Worm (Caenorhabditis elegans) whole organism, midembryonic: ENCODE data around the gene C44C10.11.

ENCODE experiments used
- flt-1 ChIP-seq: fragments of 200-800 bp; sonication (Bioruptor generic); IDR thresholded peaks from 2 replicates; pipeline ENCODE4 v1.3.6; 2022; ENCODE audit warnings: missing genetic modification characterization, missing compliant biosample characterization
- klf-2 ChIP-seq: fragments of 200-800 bp; sonication (Bioruptor generic); conservative IDR thresholded peaks from 2 replicates; pipeline ENCODE4 v1.3.6; 2022; ENCODE audit warnings: missing genetic modification reagents, missing genetic modification characterization, missing compliant biosample characterization
- med-1 ChIP-seq: sonication (generic microtip); optimal IDR thresholded peaks from 2 replicates; lab custom pipeline; 2017; ENCODE audit warnings: missing genetic modification characterization, mild to moderate bottlenecking, missing compliant biosample characterization, antibody characterized with exemption, missing genetic modification reagents; ENCODE audit not compliant: insufficient read depth
- ref-1 ChIP-seq: fragments of 200-800 bp; sonication (Bioruptor generic); conservative IDR thresholded peaks from 2 replicates; pipeline ENCODE4 v1.3.6; 2022; ENCODE audit warnings: missing genetic modification reagents, missing genetic modification characterization, missing compliant biosample characterization
- tab-1 ChIP-seq: fragments of 200-800 bp; sonication (Bioruptor generic); IDR thresholded peaks from 2 replicates; pipeline ENCODE4 v1.3.6; 2022; ENCODE audit warnings: missing genetic modification characterization, missing compliant biosample characterization
- ztf-29 ChIP-seq: fragments of 200-800 bp; sonication (Bioruptor generic); IDR thresholded peaks from 2 replicates; pipeline ENCODE4 v1.3.6; 2022; ENCODE audit warnings: missing genetic modification reagents, missing genetic modification characterization, missing compliant biosample characterization

DNA sequence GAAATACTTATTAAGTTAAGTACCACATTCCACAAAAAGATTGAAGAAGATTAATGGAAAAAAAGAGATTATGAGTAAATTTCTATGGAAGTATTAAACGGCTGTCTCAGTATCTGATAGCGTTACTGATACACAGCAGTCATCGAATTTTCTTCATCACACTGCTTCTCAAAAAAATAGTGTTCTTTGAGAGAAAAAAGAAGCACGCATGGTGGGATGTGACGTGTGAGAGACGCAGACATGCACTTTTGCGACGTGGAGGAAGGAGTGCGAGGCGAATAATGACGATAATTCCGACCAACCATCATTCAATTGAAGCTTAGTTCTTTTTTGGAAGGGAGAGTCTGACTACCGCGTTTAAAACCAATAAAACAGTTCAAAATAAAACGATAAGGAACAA lies at the start of gene C44C10.11:
- no peak for TF ChIP-seq ref-1 (GFP tag; lab: Robert Waterston, UW)
- no peak for TF ChIP-seq tab-1 (GFP tag; lab: Robert Waterston, UW)
- TF ChIP-seq med-1 (GFP tag; lab: Kevin White, UChicago): no peak
- no peak for TF ChIP-seq ztf-29 (GFP tag; lab: Robert Waterston, UW)
- TF ChIP-seq klf-2 (GFP tag; lab: Robert Waterston, UW): no peak
- TF ChIP-seq flt-1 (GFP tag; lab: Robert Waterston, UW): no peak
